Worm (Caenorhabditis elegans) whole organism, L2 larva: ENCODE measurements around the gene sos-1.
"Not testable (repeated sequence)": the region's sequence is repeated elsewhere in the genome, so short reads cannot be mapped to it uniquely, and the experiment has no call there.

Experiments
- R02D3.7 ChIP-seq: fragments of 150-350 bp; optimal IDR thresholded peaks from 2 replicates; lab custom pipeline; 2014; ENCODE audit warnings: missing biosample characterization, missing genetic modification characterization
- blmp-1 ChIP-seq: sonication (generic microtip); optimal IDR thresholded peaks from 2 replicates; lab custom pipeline; 2017; ENCODE audit warnings: missing genetic modification characterization, mild to moderate bottlenecking, missing compliant biosample characterization, antibody characterized with exemption, moderate library complexity; ENCODE audit not compliant: insufficient read depth
- mab-5 ChIP-seq: fragments of 150-350 bp; optimal IDR thresholded peaks from 2 replicates; lab custom pipeline; 2014; ENCODE audit warnings: missing biosample characterization, missing genetic modification characterization
- mbf-1 ChIP-seq: sonication (generic microtip); optimal IDR thresholded peaks from 2 replicates; lab custom pipeline; 2017; ENCODE audit warnings: missing biosample characterization, missing genetic modification characterization
- nhr-10 ChIP-seq: sonication (generic microtip); optimal IDR thresholded peaks from 2 replicates; lab custom pipeline; 2017; ENCODE audit warnings: missing biosample characterization, missing genetic modification characterization
- nhr-11 ChIP-seq: fragments of 150-350 bp; optimal IDR thresholded peaks from 2 replicates; lab custom pipeline; 2014; ENCODE audit warnings: missing biosample characterization, missing genetic modification characterization
- nhr-129 ChIP-seq: fragments of 150-350 bp; optimal IDR thresholded peaks from 2 replicates; lab custom pipeline; 2014; ENCODE audit warnings: missing biosample characterization, missing genetic modification characterization
- nhr-23 ChIP-seq: fragments of 150-350 bp; optimal IDR thresholded peaks from 2 replicates; lab custom pipeline; 2014; ENCODE audit warnings: missing biosample characterization, missing genetic modification reagents, missing genetic modification characterization
- snpc-4 ChIP-seq: fragments of 150-350 bp; optimal IDR thresholded peaks from 2 replicates; lab custom pipeline; 2014; ENCODE audit warnings: missing biosample characterization, missing genetic modification characterization
- zag-1 ChIP-seq: fragments of 150-350 bp; optimal IDR thresholded peaks from 2 replicates; lab custom pipeline; 2014; ENCODE audit warnings: missing biosample characterization, missing genetic modification characterization

DNA sequence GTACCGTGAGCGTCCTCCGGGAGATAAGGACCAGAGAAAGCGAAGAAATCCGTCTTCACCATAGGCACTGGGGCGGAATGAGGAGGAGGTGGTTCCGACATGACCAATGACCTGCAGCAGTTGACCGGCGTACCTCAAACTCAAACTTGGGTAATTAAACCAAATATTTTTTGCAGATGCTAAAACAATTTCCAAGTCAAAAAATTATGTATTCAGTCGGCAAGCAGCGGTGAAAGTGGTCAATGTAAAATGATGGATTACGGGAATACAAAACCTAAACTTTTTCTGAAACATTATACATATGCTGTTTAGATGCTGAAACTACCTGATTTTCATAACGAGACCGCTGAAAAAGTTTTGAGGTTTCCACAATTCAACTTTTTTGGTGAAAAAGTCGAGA, 24.7 kb upstream of the sos-1 start, which contains the start of gene hpo-39:
- not testable (repeated sequence) for TF ChIP-seq nhr-129 (tag; lab: Kevin White, UChicago); nhr-10 (tag; lab: Kevin White, UChicago); zag-1 (tag; lab: Kevin White, UChicago); mab-5 (tag; lab: Kevin White, UChicago); nhr-11 (tag; lab: Kevin White, UChicago); nhr-23 (tag; lab: Kevin White, UChicago); blmp-1; mbf-1 (tag; lab: Kevin White, UChicago); R02D3.7 (tag; lab: Kevin White, UChicago); snpc-4 (tag; lab: Kevin White, UChicago)
